Fruit fly (Drosophila melanogaster): Measurements from ENCODE around the gene Kah.
A peak's percentile ranks its signal among the peaks of the same experiment; 100 is the strongest.

Gene Kah

DNA sequence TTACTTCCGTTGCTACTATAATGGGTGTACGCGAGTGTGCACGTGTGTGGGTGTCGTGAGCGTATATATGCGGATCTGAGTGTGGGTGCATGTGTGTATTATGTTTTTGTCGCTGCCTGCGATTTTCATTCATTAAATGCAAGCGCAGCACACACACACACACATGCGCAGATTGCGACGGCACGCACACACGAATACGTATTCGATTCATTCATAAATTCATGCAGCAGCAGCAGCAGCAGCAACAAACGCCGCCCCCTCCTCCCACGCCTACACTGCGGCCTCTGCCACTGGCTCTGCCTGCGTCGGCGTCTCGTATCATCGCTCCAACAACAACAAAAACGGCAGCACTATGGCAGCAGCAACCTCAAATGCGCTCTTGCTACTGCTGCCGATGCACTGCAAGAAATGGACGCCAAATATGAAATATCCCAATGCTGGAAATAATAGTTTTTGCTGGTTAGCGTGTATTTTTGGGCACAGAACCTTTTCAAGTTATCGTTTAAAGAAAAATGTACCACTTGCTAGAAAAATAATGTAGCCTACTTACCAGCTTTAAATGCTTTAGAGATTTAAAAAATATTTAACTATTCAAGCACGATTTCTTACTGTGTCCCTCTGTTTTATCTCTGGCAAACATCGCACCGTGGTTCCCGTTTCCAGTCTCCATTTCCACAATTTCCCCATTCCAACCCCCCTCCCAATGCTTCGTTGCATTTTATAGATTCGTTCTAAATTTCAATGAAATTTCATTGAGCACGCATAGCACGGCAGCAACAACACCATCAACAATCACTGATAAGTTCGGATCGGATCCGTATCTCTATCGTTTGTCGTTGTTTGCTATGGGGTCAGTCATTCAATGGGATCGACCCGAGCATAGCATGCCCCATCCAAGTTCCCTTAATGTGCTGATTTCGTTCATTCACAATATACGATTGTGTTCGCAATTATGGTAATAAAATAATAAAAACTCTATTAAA lies 44.5 kb upstream of the Kah start:
- peak; percentile 57 for TF ChIP-seq fru (GFP tag; optimal IDR thresholded peaks at IDR 0.05)
- TF ChIP-seq br (GFP tag; optimal IDR thresholded peaks at IDR 0.05) = peak; percentile 39
- peak; percentile 21 for TF ChIP-seq psq (GFP tag; optimal IDR thresholded peaks at IDR 0.05)
- no peak for TF ChIP-seq dsf (GFP tag; optimal IDR thresholded peaks at IDR 0.05; ENCODE audit: borderline replicate concordance)
- no peak for TF ChIP-seq brk (GFP tag; optimal IDR thresholded peaks at IDR 0.05)
- TF ChIP-seq Hr83 (GFP tag; optimal IDR thresholded peaks at IDR 0.05; ENCODE audit: poor library complexity, severe bottlenecking) = no peak
- no peak for TF ChIP-seq CG32264 (GFP tag; optimal IDR thresholded peaks at IDR 0.05)
- TF ChIP-seq Mio (GFP tag; optimal IDR thresholded peaks at IDR 0.05) = no peak
- no peak for TF ChIP-seq N (GFP tag; optimal IDR thresholded peaks at IDR 0.05)
- TF ChIP-seq sv (GFP tag; optimal IDR thresholded peaks at IDR 0.05) = peak; percentile 61
- TF ChIP-seq sage (GFP tag; optimal IDR thresholded peaks at IDR 0.05) = no peak
- no peak for TF ChIP-seq Vsx2 (GFP tag; optimal IDR thresholded peaks at IDR 0.05; ENCODE audit: partially characterized antibody)
- peak; percentile 61 for TF ChIP-seq ey (GFP tag; optimal IDR thresholded peaks at IDR 0.05)
- TF ChIP-seq Abd-B (GFP tag; optimal IDR thresholded peaks at IDR 0.05) = no peak
- no peak for TF ChIP-seq GATAd (GFP tag; optimal IDR thresholded peaks at IDR 0.05)
- peak in 1 of 2 experiments; percentile 53 for TF ChIP-seq foxo (GFP tag; optimal IDR thresholded peaks at IDR 0.05)
- no peak for TF ChIP-seq OdsH (GFP tag; optimal IDR thresholded peaks at IDR 0.05)
- no peak for TF ChIP-seq Myc (optimal IDR thresholded peaks at IDR 0.05)
- no peak for TF ChIP-seq Hr78 (GFP tag; optimal IDR thresholded peaks at IDR 0.05)
- no peak for TF ChIP-seq CG9705 (GFP tag; optimal IDR thresholded peaks at IDR 0.05)
- no peak for TF ChIP-seq jim (GFP tag; optimal IDR thresholded peaks at IDR 0.05)
- no peak for TF ChIP-seq Sp1 (GFP tag; optimal IDR thresholded peaks at IDR 0.05)
- peak; percentile 73 for TF ChIP-seq Dfd (GFP tag; optimal IDR thresholded peaks at IDR 0.05)
- peak; percentile 27 for TF ChIP-seq HLH106 (tag; optimal IDR thresholded peaks at IDR 0.05)
- TF ChIP-seq Jra (GFP tag; optimal IDR thresholded peaks at IDR 0.05) = no peak
- peak; percentile 47 for TF ChIP-seq rgr (GFP tag; optimal IDR thresholded peaks at IDR 0.05)
- TF ChIP-seq woc (GFP tag; optimal IDR thresholded peaks at IDR 0.05) = peak; percentile 20
- no peak for TF ChIP-seq Dif (GFP tag; optimal IDR thresholded peaks at IDR 0.05; ENCODE audit: partially characterized antibody)
- TF ChIP-seq h (GFP tag; optimal IDR thresholded peaks at IDR 0.05) = peak; percentile 46
- no peak for TF ChIP-seq lola (GFP tag; optimal IDR thresholded peaks at IDR 0.05)
- no peak for TF ChIP-seq usp (GFP tag; optimal IDR thresholded peaks at IDR 0.05)
- peak; percentile 3 for TF ChIP-seq dmrt93B (GFP tag; optimal IDR thresholded peaks at IDR 0.05)
- TF ChIP-seq CrebA (GFP tag; optimal IDR thresholded peaks at IDR 0.05; ENCODE audit: borderline replicate concordance) = no peak

DNA sequence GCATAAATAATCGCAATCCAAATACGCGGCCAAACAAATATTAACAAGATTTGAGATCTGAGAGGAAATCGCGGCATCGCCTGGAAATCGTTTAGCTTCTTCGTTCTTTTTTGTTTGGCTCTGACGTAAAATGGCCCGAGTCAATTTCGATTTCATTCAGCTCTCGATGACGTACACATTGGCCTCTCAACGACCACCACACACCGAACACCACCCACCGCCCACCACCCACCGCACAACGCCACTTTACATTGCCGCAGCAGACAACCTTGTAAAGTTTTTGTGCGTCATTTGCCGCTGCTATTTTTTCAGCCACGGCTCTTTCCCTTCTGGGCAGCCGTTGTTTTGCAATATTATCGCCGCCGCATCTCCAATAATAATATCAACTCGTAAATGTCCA lies 43.0 kb upstream of the Kah start:
- no peak for TF ChIP-seq dsf (GFP tag; optimal IDR thresholded peaks at IDR 0.05; ENCODE audit: borderline replicate concordance)
- no peak for TF ChIP-seq Myc (optimal IDR thresholded peaks at IDR 0.05)
- no peak for TF ChIP-seq Mio (GFP tag; optimal IDR thresholded peaks at IDR 0.05)
- no peak for TF ChIP-seq CG9705 (GFP tag; optimal IDR thresholded peaks at IDR 0.05)
- TF ChIP-seq rgr (GFP tag; optimal IDR thresholded peaks at IDR 0.05) = no peak
- TF ChIP-seq lola (GFP tag; optimal IDR thresholded peaks at IDR 0.05) = no peak
- TF ChIP-seq Dfd (GFP tag; optimal IDR thresholded peaks at IDR 0.05) = no peak
- TF ChIP-seq foxo (GFP tag; optimal IDR thresholded peaks at IDR 0.05) = no peak
- no peak for TF ChIP-seq Hr83 (GFP tag; optimal IDR thresholded peaks at IDR 0.05; ENCODE audit: poor library complexity, severe bottlenecking)
- TF ChIP-seq Rel (GFP tag; optimal IDR thresholded peaks at IDR 0.05) = no peak
- no peak for TF ChIP-seq Rel (tag; optimal IDR thresholded peaks at IDR 0.05)
- TF ChIP-seq dmrt93B (GFP tag; optimal IDR thresholded peaks at IDR 0.05) = no peak

DNA sequence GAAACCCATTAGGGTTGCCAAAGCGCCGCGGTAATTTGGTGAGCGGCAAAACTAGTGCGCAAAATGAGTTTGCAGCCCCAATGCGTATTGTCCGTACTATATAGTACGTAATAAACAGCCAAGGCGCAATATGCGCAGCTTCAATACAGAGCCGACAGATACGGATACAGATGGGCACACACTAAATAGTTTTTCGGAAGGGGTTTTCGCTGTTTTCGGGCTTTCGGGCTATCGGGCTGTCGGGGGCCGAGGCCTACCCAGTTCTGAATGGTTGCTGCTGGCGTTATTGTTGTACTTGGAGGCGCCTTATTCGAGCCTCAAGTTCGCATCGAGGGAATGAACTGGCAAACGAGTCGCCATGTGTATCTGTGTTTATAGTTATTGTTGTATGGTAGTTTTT lies 41.6 kb upstream of the Kah start:
- no peak for TF ChIP-seq dl (GFP tag; optimal IDR thresholded peaks at IDR 0.05; ENCODE audit: insufficient read depth in 1 of 2, partially characterized antibody in 2 of 2)
- no peak for TF ChIP-seq Hr83 (GFP tag; optimal IDR thresholded peaks at IDR 0.05; ENCODE audit: poor library complexity, severe bottlenecking)
- no peak for TF ChIP-seq GATAd (GFP tag; optimal IDR thresholded peaks at IDR 0.05)
- no peak for TF ChIP-seq fru (GFP tag; optimal IDR thresholded peaks at IDR 0.05)
- TF ChIP-seq Vsx2 (GFP tag; optimal IDR thresholded peaks at IDR 0.05; ENCODE audit: partially characterized antibody) = no peak
- no peak for TF ChIP-seq jim (GFP tag; optimal IDR thresholded peaks at IDR 0.05)
- no peak for TF ChIP-seq lola (GFP tag; optimal IDR thresholded peaks at IDR 0.05)
- no peak for TF ChIP-seq CG9705 (GFP tag; optimal IDR thresholded peaks at IDR 0.05)
